Fruit fly (Drosophila melanogaster): Measurements from ENCODE around the gene spg.

DNA sequence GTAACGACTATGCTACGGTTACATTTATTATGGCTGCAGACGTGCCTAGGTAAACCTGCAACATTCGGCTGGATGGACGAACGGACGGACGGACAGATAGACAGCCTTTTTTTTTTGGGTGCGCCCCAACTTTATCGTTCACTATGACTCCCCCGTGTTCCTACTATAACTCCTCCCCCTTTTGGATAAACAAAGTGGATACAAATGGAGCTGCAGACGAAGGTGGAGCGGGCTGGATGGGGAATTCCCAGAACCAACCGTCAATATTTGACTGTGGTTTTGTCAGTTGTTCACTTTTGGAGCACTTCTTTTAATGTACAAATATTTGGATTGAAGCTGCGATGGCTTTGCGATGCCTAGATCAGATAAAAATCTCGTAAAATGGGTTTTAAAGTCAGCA, 11.1 kb downstream of the spg start:
- TF ChIP-seq OdsH (GFP tag; optimal IDR thresholded peaks at IDR 0.05): no peak
- TF ChIP-seq spab (GFP tag; optimal IDR thresholded peaks at IDR 0.05): no peak
- TF ChIP-seq cyc (GFP tag; optimal IDR thresholded peaks at IDR 0.05): no peak

Measured in whole organism, prepupa.